Fruit fly (Drosophila melanogaster): ENCODE results near the gene mtrm.

Gene mtrm

dm6 chr3L:8449800-8450690 lies 37.2 kb downstream of the mtrm start, which contains the start of gene Gug (continued):
- TF ChIP-seq gro (GFP tag; optimal IDR thresholded peaks at IDR 0.05): no peak
- no peak for TF ChIP-seq unpg (GFP tag; optimal IDR thresholded peaks at IDR 0.05)
- no peak for TF ChIP-seq CG11398 (GFP tag; optimal IDR thresholded peaks at IDR 0.05)
- no peak for TF ChIP-seq insv (GFP tag; optimal IDR thresholded peaks at IDR 0.05)
- no peak for TF ChIP-seq Hr3 (GFP tag; optimal IDR thresholded peaks at IDR 0.05)
- peak; percentile 3 for TF ChIP-seq CG6854 (GFP tag; optimal IDR thresholded peaks at IDR 0.05)
- TF ChIP-seq HLH54F (GFP tag; optimal IDR thresholded peaks at IDR 0.05): no peak
- no peak for TF ChIP-seq CG7372 (GFP tag; IDR thresholded peaks at IDR 0.05)
- TF ChIP-seq CG8281 (tag; optimal IDR thresholded peaks at IDR 0.05): no peak
- TF ChIP-seq CG5953 (GFP tag; IDR thresholded peaks at IDR 0.05): no peak
- TF ChIP-seq Xrp1 (GFP tag; IDR thresholded peaks at IDR 0.05): no peak
- TF ChIP-seq lbe (GFP tag; optimal IDR thresholded peaks at IDR 0.05): no peak
- no peak for TF ChIP-seq vfl (GFP tag; optimal IDR thresholded peaks at IDR 0.05)
- no peak for TF ChIP-seq Dll (GFP tag; IDR thresholded peaks at IDR 0.05; ENCODE audit: partially characterized antibody)
- no peak for TF ChIP-seq mam (GFP tag; optimal IDR thresholded peaks at IDR 0.05)
- TF ChIP-seq TFAM (GFP tag; optimal IDR thresholded peaks at IDR 0.05): no peak
- peak; percentile 92 for TF ChIP-seq abd-A (tag; optimal IDR thresholded peaks at IDR 0.05)
- no peak for TF ChIP-seq bbx (GFP tag; IDR thresholded peaks at IDR 0.05; ENCODE audit: partially characterized antibody)
- TF ChIP-seq CG14965 (GFP tag; optimal IDR thresholded peaks at IDR 0.05; ENCODE audit: borderline replicate concordance): no peak
- TF ChIP-seq Ssrp (tag; optimal IDR thresholded peaks at IDR 0.05): no peak
- TF ChIP-seq Nf-YA (GFP tag; IDR thresholded peaks at IDR 0.05): no peak
- TF ChIP-seq CG6791 (GFP tag; IDR thresholded peaks at IDR 0.05; ENCODE audit: partially characterized antibody): 0 out of 3 replicates have a peak, but pooled peaks have one; percentile 29
- TF ChIP-seq sima (GFP tag; optimal IDR thresholded peaks at IDR 0.05): no peak
- TF ChIP-seq Nf-YB (GFP tag; optimal IDR thresholded peaks at IDR 0.05): no peak
- no peak for TF ChIP-seq al (GFP tag; IDR thresholded peaks at IDR 0.05)
- TF ChIP-seq CG32767 (GFP tag; IDR thresholded peaks at IDR 0.05): no peak
- TF ChIP-seq CG8478 (optimal IDR thresholded peaks at IDR 0.05): peak; percentile 94
- TF ChIP-seq nmo (GFP tag; optimal IDR thresholded peaks at IDR 0.05): peak; percentile 65
- TF ChIP-seq CG6813 (GFP tag; optimal IDR thresholded peaks at IDR 0.05): no peak
- TF ChIP-seq psq (GFP tag; optimal IDR thresholded peaks at IDR 0.05): no peak
- no peak for TF ChIP-seq CHES-1-like (GFP tag; optimal IDR thresholded peaks at IDR 0.05)
- no peak for TF ChIP-seq CG12219 (GFP tag; optimal IDR thresholded peaks at IDR 0.05)
- no peak for TF ChIP-seq fu2 (GFP tag; optimal IDR thresholded peaks at IDR 0.05)
- no peak for TF ChIP-seq pum (GFP tag; optimal IDR thresholded peaks at IDR 0.05)
- TF ChIP-seq MBD-R2 (GFP tag; IDR thresholded peaks at IDR 0.05): peak; percentile 16
- TF ChIP-seq Atf3 (GFP tag; optimal IDR thresholded peaks at IDR 0.05): no peak
- no peak for TF ChIP-seq Dek (tag; optimal IDR thresholded peaks at IDR 0.05)
- no peak for TF ChIP-seq BtbVII (GFP tag; optimal IDR thresholded peaks at IDR 0.05)
- no peak; the same call in 2 of the 3 replicates for TF ChIP-seq CG16813 (GFP tag; IDR thresholded peaks at IDR 0.05; ENCODE audit: partially characterized antibody)
- TF ChIP-seq nom (GFP tag; optimal IDR thresholded peaks at IDR 0.05): peak; percentile 100
- TF ChIP-seq Vsx1 (GFP tag; optimal IDR thresholded peaks at IDR 0.05): peak; percentile 12
- no peak for TF ChIP-seq MTF-1 (GFP tag; optimal IDR thresholded peaks at IDR 0.05; ENCODE audit: borderline replicate concordance)
- peak; percentile 4 for TF ChIP-seq grau (tag; optimal IDR thresholded peaks at IDR 0.05)
- TF ChIP-seq CG6654 (GFP tag; optimal IDR thresholded peaks at IDR 0.05): no peak
- TF ChIP-seq CG7745 (tag; optimal IDR thresholded peaks at IDR 0.05): no peak
- no peak for TF ChIP-seq CG43689 (GFP tag; IDR thresholded peaks at IDR 0.05)
- TF ChIP-seq CG10431 (GFP tag; optimal IDR thresholded peaks at IDR 0.05): no peak
- TF ChIP-seq Poxn (GFP tag; IDR thresholded peaks at IDR 0.05): no peak
- no peak for TF ChIP-seq chif (GFP tag; optimal IDR thresholded peaks at IDR 0.05)
